Worm (Caenorhabditis elegans) whole organism, L3 larva: ENCODE data around the gene ZK355.8.

Experiments used
- R02D3.7 ChIP-seq: fragments of 150-350 bp; optimal IDR thresholded peaks from 2 replicates; lab custom pipeline; 2014; ENCODE audit warnings: missing biosample characterization, missing genetic modification characterization
- ZK546.5 ChIP-seq: sonication (generic microtip); optimal IDR thresholded peaks from 2 replicates; lab custom pipeline; 2017; ENCODE audit warnings: missing biosample characterization, missing genetic modification characterization
- aly-2 ChIP-seq: fragments of 150-350 bp; optimal IDR thresholded peaks from 2 replicates; lab custom pipeline; 2014; ENCODE audit warnings: missing biosample characterization, missing genetic modification characterization
- ama-1 ChIP-seq: fragments of 150-350 bp; optimal IDR thresholded peaks from 2 replicates; lab custom pipeline; 2018
- ceh-16 ChIP-seq: sonication (generic microtip); optimal IDR thresholded peaks from 2 replicates; lab custom pipeline; 2017; ENCODE audit warnings: missing biosample characterization, missing genetic modification characterization
- ceh-28 ChIP-seq: fragments of 150-350 bp; optimal IDR thresholded peaks from 2 replicates; lab custom pipeline; 2014; ENCODE audit warnings: missing biosample characterization, missing genetic modification reagents, missing genetic modification characterization
- ceh-82 ChIP-seq: fragments of 150-350 bp; optimal IDR thresholded peaks from 2 replicates; lab custom pipeline; 2014; ENCODE audit warnings: missing biosample characterization, missing genetic modification characterization
- ceh-9 ChIP-seq: sonication (generic microtip); optimal IDR thresholded peaks from 2 replicates; lab custom pipeline; 2018; ENCODE audit warnings: missing biosample characterization, missing genetic modification characterization
- daf-12 ChIP-seq: fragments of 150-350 bp; optimal IDR thresholded peaks from 2 replicates; lab custom pipeline; 2014; ENCODE audit warnings: missing biosample characterization, missing genetic modification reagents, missing genetic modification characterization
- egl-27 ChIP-seq: sonication (generic microtip); optimal IDR thresholded peaks from 4 replicates; lab custom pipeline; 2017; ENCODE audit warnings: missing biosample characterization, missing genetic modification reagents, missing genetic modification characterization
- egl-5 ChIP-seq: fragments of 150-350 bp; optimal IDR thresholded peaks from 2 replicates; lab custom pipeline; 2017; ENCODE audit warnings: missing biosample characterization, missing genetic modification reagents, missing genetic modification characterization, inconsistent platforms
- elt-1 ChIP-seq: fragments of 150-350 bp; optimal IDR thresholded peaks from 2 replicates; lab custom pipeline; 2014; ENCODE audit warnings: missing biosample characterization, missing genetic modification characterization
- elt-2 ChIP-seq: sonication (generic microtip); optimal IDR thresholded peaks from 2 replicates; lab custom pipeline; 2016; ENCODE audit warnings: missing genetic modification reagents, mild to moderate bottlenecking, missing genetic modification characterization, missing compliant biosample characterization
- elt-3 ChIP-seq, 3 experiments: fragments of 150-350 bp in 1 of 3; sonication (generic microtip) in 2 of 3; optimal IDR thresholded peaks; 2 replicates in 2 of 3; 4 replicates in 1 of 3; lab custom pipeline; 2014 to 2017; ENCODE audit warnings: missing biosample characterization in 3 of 3, missing genetic modification characterization in 3 of 3
- eor-1 ChIP-seq, 2 experiments: fragments of 150-350 bp; optimal IDR thresholded peaks; 2 replicates each; lab custom pipeline; 2014 to 2018; ENCODE audit warnings: missing biosample characterization in 2 of 2, missing genetic modification characterization in 2 of 2
- fkh-10 ChIP-seq: sonication (generic microtip); optimal IDR thresholded peaks from 2 replicates; lab custom pipeline; 2017; ENCODE audit warnings: missing biosample characterization, missing genetic modification reagents, missing genetic modification characterization
- fkh-2 ChIP-seq: fragments of 150-350 bp; optimal IDR thresholded peaks from 2 replicates; lab custom pipeline; 2014; ENCODE audit warnings: missing biosample characterization, missing genetic modification reagents, missing genetic modification characterization
- fos-1 ChIP-seq: fragments of 150-350 bp; optimal IDR thresholded peaks from 2 replicates; lab custom pipeline; 2014; ENCODE audit warnings: missing biosample characterization, missing genetic modification characterization
- hmg-11 ChIP-seq: sonication (generic microtip); optimal IDR thresholded peaks from 2 replicates; lab custom pipeline; 2016; ENCODE audit warnings: missing genetic modification characterization, missing compliant biosample characterization
- jun-1 ChIP-seq: fragments of 150-350 bp; optimal IDR thresholded peaks from 2 replicates; lab custom pipeline; 2014; ENCODE audit warnings: missing biosample characterization, missing genetic modification reagents, missing genetic modification characterization
- lin-15B ChIP-seq: fragments of 150-350 bp; optimal IDR thresholded peaks from 2 replicates; lab custom pipeline; 2014; ENCODE audit warnings: missing biosample characterization, missing genetic modification characterization
- lin-39 ChIP-seq: fragments of 150-350 bp; optimal IDR thresholded peaks from 2 replicates; lab custom pipeline; 2018; ENCODE audit warnings: missing biosample characterization, missing genetic modification reagents, missing genetic modification characterization
- lsy-12 ChIP-seq: sonication (generic microtip); optimal IDR thresholded peaks from 2 replicates; lab custom pipeline; 2016; ENCODE audit warnings: mild to moderate bottlenecking, missing genetic modification characterization, missing compliant biosample characterization
- mdl-1 ChIP-seq: fragments of 150-350 bp; optimal IDR thresholded peaks from 2 replicates; lab custom pipeline; 2014; ENCODE audit warnings: missing biosample characterization, missing genetic modification characterization
- mml-1 ChIP-seq: fragments of 150-350 bp; sonication (generic microtip); optimal IDR thresholded peaks from 3 replicates; lab custom pipeline; 2014; ENCODE audit warnings: missing biosample characterization, missing genetic modification characterization
- nfya-1 ChIP-seq: sonication (generic microtip); optimal IDR thresholded peaks from 2 replicates; lab custom pipeline; 2017; ENCODE audit warnings: missing genetic modification characterization, mild to moderate bottlenecking, missing compliant biosample characterization, antibody characterized with exemption, moderate library complexity; ENCODE audit not compliant: insufficient read depth
- nhr-11 ChIP-seq: fragments of 150-350 bp; optimal IDR thresholded peaks from 2 replicates; lab custom pipeline; 2014; ENCODE audit warnings: missing biosample characterization, missing genetic modification characterization
- nhr-12 ChIP-seq: fragments of 150-350 bp; optimal IDR thresholded peaks from 2 replicates; lab custom pipeline; 2014; ENCODE audit warnings: missing biosample characterization, missing genetic modification characterization
- nhr-23 ChIP-seq: fragments of 150-350 bp; optimal IDR thresholded peaks from 2 replicates; lab custom pipeline; 2014; ENCODE audit warnings: missing biosample characterization, missing genetic modification reagents, missing genetic modification characterization
- nhr-237 ChIP-seq: fragments of 150-350 bp; optimal IDR thresholded peaks from 2 replicates; lab custom pipeline; 2014; ENCODE audit warnings: missing biosample characterization, missing genetic modification characterization
- nhr-25 ChIP-seq: sonication (generic microtip); optimal IDR thresholded peaks from 2 replicates; lab custom pipeline; 2017; ENCODE audit warnings: missing biosample characterization, missing genetic modification characterization
- nhr-28 ChIP-seq: fragments of 150-350 bp; optimal IDR thresholded peaks from 2 replicates; lab custom pipeline; 2014; ENCODE audit warnings: missing biosample characterization, missing genetic modification characterization
- nhr-43 ChIP-seq: sonication (generic microtip); optimal IDR thresholded peaks from 2 replicates; lab custom pipeline; 2016; ENCODE audit warnings: mild to moderate bottlenecking, missing genetic modification characterization, missing compliant biosample characterization; ENCODE audit not compliant: poor library complexity, severe bottlenecking
- nhr-67 ChIP-seq: fragments of 150-350 bp; optimal IDR thresholded peaks from 2 replicates; lab custom pipeline; 2014; ENCODE audit warnings: missing biosample characterization, missing genetic modification characterization
- nhr-76 ChIP-seq: fragments of 150-350 bp; sonication (generic microtip); optimal IDR thresholded peaks from 5 replicates; lab custom pipeline; 2014; ENCODE audit warnings: missing biosample characterization, missing genetic modification characterization
- nhr-77 ChIP-seq: fragments of 150-350 bp; optimal IDR thresholded peaks from 2 replicates; lab custom pipeline; 2014; ENCODE audit warnings: missing biosample characterization, missing genetic modification characterization
- pha-4 ChIP-seq: fragments of 150-350 bp; optimal IDR thresholded peaks from 2 replicates; lab custom pipeline; 2014; ENCODE audit warnings: missing biosample characterization, missing genetic modification reagents, missing genetic modification characterization
- pqm-1 ChIP-seq: fragments of 150-350 bp; optimal IDR thresholded peaks from 2 replicates; lab custom pipeline; 2017; ENCODE audit warnings: missing biosample characterization, missing genetic modification characterization, inconsistent platforms
- sea-2 ChIP-seq: fragments of 150-350 bp; sonication (generic microtip); optimal IDR thresholded peaks from 4 replicates; lab custom pipeline; 2014; ENCODE audit warnings: missing biosample characterization, missing genetic modification reagents, missing genetic modification characterization
- skn-1 ChIP-seq: fragments of 150-350 bp; optimal IDR thresholded peaks from 2 replicates; lab custom pipeline; 2014; ENCODE audit warnings: missing biosample characterization, missing genetic modification characterization
- snpc-4 ChIP-seq: fragments of 150-350 bp; optimal IDR thresholded peaks from 2 replicates; lab custom pipeline; 2014; ENCODE audit warnings: missing biosample characterization, missing genetic modification characterization
- tbx-2 ChIP-seq: sonication (generic microtip); optimal IDR thresholded peaks from 2 replicates; lab custom pipeline; 2016; ENCODE audit warnings: mild to moderate bottlenecking, missing genetic modification characterization, missing compliant biosample characterization
- unc-39 ChIP-seq: sonication (generic microtip); optimal IDR thresholded peaks from 4 replicates; lab custom pipeline; 2017; ENCODE audit warnings: missing biosample characterization, missing genetic modification characterization
- unc-62 ChIP-seq: fragments of 150-350 bp; sonication (generic microtip); optimal IDR thresholded peaks from 4 replicates; lab custom pipeline; 2014; ENCODE audit warnings: missing biosample characterization, missing genetic modification reagents, missing genetic modification characterization
- zag-1 ChIP-seq: fragments of 150-350 bp; optimal IDR thresholded peaks from 2 replicates; lab custom pipeline; 2014; ENCODE audit warnings: missing biosample characterization, missing genetic modification characterization
- ztf-11 ChIP-seq: fragments of 150-350 bp; optimal IDR thresholded peaks from 2 replicates; lab custom pipeline; 2014; ENCODE audit warnings: missing biosample characterization, missing genetic modification characterization
- ztf-4 ChIP-seq: fragments of 150-350 bp; optimal IDR thresholded peaks from 2 replicates; lab custom pipeline; 2014; ENCODE audit warnings: missing biosample characterization, missing genetic modification characterization

ZK355.8 gene

ce11 chrII:2885518-2886449 lies 41.8 kb upstream of the ZK355.8 start:
- TF ChIP-seq nhr-28 = no peak
- no peak for TF ChIP-seq ceh-82 (tag; lab: Kevin White, UChicago)
- peak; percentile 94 for TF ChIP-seq ceh-28 (tag; lab: Kevin White, UChicago)
- TF ChIP-seq nhr-67 (tag; lab: Kevin White, UChicago) = no peak
- no peak for TF ChIP-seq egl-5
- no peak for TF ChIP-seq fos-1 (tag; lab: Kevin White, UChicago)

ce11 chrII:2888957-2889630 lies 38.5 kb upstream of the ZK355.8 start, which contains the start of gene pinn-1:
pinn-1 (minus strand) TSS chrII:2889007.
- TF ChIP-seq fkh-10 (GFP tag; lab: Kevin White, UChicago) = peak; percentile 47
- peak; percentile 64 for TF ChIP-seq nhr-25 (tag; lab: Kevin White, UChicago)
- peak; percentile 21 for TF ChIP-seq R02D3.7 (tag; lab: Kevin White, UChicago)
- peak; percentile 84 for TF ChIP-seq ceh-82 (tag; lab: Kevin White, UChicago)
- TF ChIP-seq nhr-237 = no peak
- no peak for TF ChIP-seq fos-1 (tag; lab: Kevin White, UChicago)
- peak; percentile 77 for TF ChIP-seq snpc-4
- TF ChIP-seq elt-3 (tag; optimal IDR thresholded peaks at IDR 0.05; lab: Kevin White, UChicago) = no peak
- TF ChIP-seq ZK546.5 (tag; lab: Kevin White, UChicago) = no peak
- peak; percentile 97 for TF ChIP-seq lin-15B (tag; lab: Kevin White, UChicago)
- TF ChIP-seq nhr-77 (tag; lab: Kevin White, UChicago) = peak; percentile 9
- no peak for TF ChIP-seq nhr-67 (tag; lab: Kevin White, UChicago)
- peak; percentile 88 for TF ChIP-seq ceh-28 (tag; lab: Kevin White, UChicago)
- peak; percentile 58 for TF ChIP-seq tbx-2 (tag; lab: Kevin White, UChicago)
- TF ChIP-seq hmg-11 (tag; lab: Kevin White, UChicago) = peak; percentile 54
- TF ChIP-seq unc-39 (tag; lab: Kevin White, UChicago) = no peak
- TF ChIP-seq ceh-9 (tag; lab: Kevin White, UChicago) = no peak
- TF ChIP-seq skn-1 (tag; lab: Kevin White, UChicago) = peak; percentile 48
- TF ChIP-seq ama-1 = peak; percentile 33
- peak; percentile 90 for TF ChIP-seq lin-39
- peak; percentile 95 for TF ChIP-seq nhr-43 (tag; lab: Kevin White, UChicago)
- no peak for TF ChIP-seq eor-1 (tag; optimal IDR thresholded peaks at IDR 0.05; lab: Kevin White, UChicago)
- no peak for TF ChIP-seq aly-2 (tag; lab: Kevin White, UChicago)
- no peak for TF ChIP-seq nhr-76
- TF ChIP-seq elt-2 (tag; lab: Kevin White, UChicago) = peak; percentile 41
- peak; percentile 28 for TF ChIP-seq egl-27 (tag; lab: Kevin White, UChicago)
- peak; percentile 89 for TF ChIP-seq nhr-23 (tag; lab: Kevin White, UChicago)
- peak; percentile 90 for TF ChIP-seq pha-4 (tag; lab: Kevin White, UChicago)
- no peak for TF ChIP-seq sea-2 (GFP tag; lab: Kevin White, UChicago)
- TF ChIP-seq nhr-11 = no peak
- peak; percentile 5 for TF ChIP-seq elt-1 (tag; lab: Kevin White, UChicago)
- TF ChIP-seq mml-1 = no peak
- no peak for TF ChIP-seq ztf-11 (tag; lab: Kevin White, UChicago)
- TF ChIP-seq zag-1 (tag; lab: Kevin White, UChicago) = no peak
- no peak for TF ChIP-seq ceh-16 (tag; lab: Kevin White, UChicago)
- TF ChIP-seq egl-5 = peak; percentile 73
- no peak for TF ChIP-seq daf-12 (tag; lab: Kevin White, UChicago)
- TF ChIP-seq lsy-12 (tag; lab: Kevin White, UChicago) = peak; percentile 86
- peak; percentile 40 for TF ChIP-seq jun-1 (tag; lab: Kevin White, UChicago)
- no peak for TF ChIP-seq nhr-12 (tag; lab: Kevin White, UChicago)
- no peak for TF ChIP-seq mdl-1
- TF ChIP-seq ztf-4 = peak; percentile 36
- peak; percentile 80 for TF ChIP-seq nfya-1 (tag; lab: Kevin White, UChicago)
- TF ChIP-seq fkh-2 (tag; lab: Kevin White, UChicago) = no peak
- TF ChIP-seq pqm-1 (tag; lab: Kevin White, UChicago) = peak; percentile 36
- TF ChIP-seq nhr-28 = no peak
- no peak for TF ChIP-seq unc-62 (GFP tag; lab: Kevin White, UChicago)
- TF ChIP-seq, all 47 proteins: peak for 25
